Fruit fly (Drosophila melanogaster) whole organism, embryonic: ENCODE results near the gene LysB.

Experiments used
- CG18599 ChIP-seq: fragments of 200-800 bp; sonication (Bioruptor generic); optimal IDR thresholded peaks from 3 replicates; lab custom pipeline; 2017; ENCODE audit warnings: missing biosample characterization, missing genetic modification characterization, mild to moderate bottlenecking, moderate library complexity, missing genetic modification reagents
- CG3847 ChIP-seq: fragments of 200-800 bp; sonication (Bioruptor generic); IDR thresholded peaks from 2 replicates; pipeline ENCODE4 v1.3.6; 2022; ENCODE audit warnings: missing biosample characterization, missing genetic modification characterization
- Gug ChIP-seq: fragments of 200-800 bp; sonication (Bioruptor generic); IDR thresholded peaks from 4 replicates; pipeline ENCODE4 v1.3.6; 2022; ENCODE audit warnings: missing biosample characterization, missing genetic modification characterization
- Ptx1 ChIP-seq: fragments of 200-800 bp; sonication (Bioruptor generic); IDR thresholded peaks from 2 replicates; pipeline ENCODE4 v1.3.6; 2022; ENCODE audit warnings: missing biosample characterization, missing genetic modification characterization
- insv ChIP-seq, 2 experiments: fragments of 200-800 bp; sonication (Bioruptor generic); optimal IDR thresholded peaks; 3 replicates each; lab custom pipeline; 2016 to 2018; ENCODE audit warnings: missing biosample characterization in 2 of 2, missing genetic modification characterization in 2 of 2

DNA sequence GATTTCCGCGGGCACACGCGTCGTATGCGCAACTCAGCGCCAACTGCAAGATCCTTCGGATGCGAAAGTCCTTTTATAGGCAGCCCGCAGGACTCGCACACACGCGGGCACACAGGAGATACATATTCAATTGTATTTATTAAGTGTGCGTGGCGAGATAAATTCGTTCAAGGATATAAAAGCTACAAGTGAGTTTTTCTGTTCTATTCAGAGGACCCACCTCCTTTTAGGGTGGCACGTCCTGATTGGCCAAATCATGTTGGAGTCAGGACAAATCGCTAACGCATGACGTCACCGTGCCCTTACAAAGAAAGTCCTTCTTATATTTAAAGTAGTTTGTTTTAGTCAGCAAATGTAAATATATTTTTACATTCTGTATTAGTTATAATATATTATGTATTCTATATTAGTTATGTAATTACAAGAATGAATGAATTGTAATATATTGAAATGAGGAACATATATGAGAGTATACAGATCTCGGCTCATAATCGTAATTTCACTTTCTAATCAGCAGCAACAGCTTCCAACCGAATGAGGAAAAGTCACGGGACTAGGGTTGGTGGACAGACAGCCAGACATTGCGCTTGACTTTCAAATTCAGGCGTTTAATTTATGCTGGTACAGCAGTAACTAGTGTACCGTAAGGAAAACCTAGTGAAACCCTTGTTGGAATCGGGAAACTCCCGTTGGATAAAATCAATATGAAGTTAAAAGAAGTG, 13.9 kb upstream of the LysB start, which contains the start of gene Trhn:
- TF ChIP-seq Ptx1 (GFP tag; lab: Robert Waterston, UW) (no peak), insv (GFP tag; optimal IDR thresholded peaks at IDR 0.05; lab: Kevin White, UChicago) (no peak), CG18599 (peak; percentile 62), Gug (GFP tag; lab: Robert Waterston, UW) (no peak), CG3847 (GFP tag; lab: Robert Waterston, UW) (no peak)
